Worm (Caenorhabditis elegans): ENCODE measurements around the gene srlf-29.

DNA sequence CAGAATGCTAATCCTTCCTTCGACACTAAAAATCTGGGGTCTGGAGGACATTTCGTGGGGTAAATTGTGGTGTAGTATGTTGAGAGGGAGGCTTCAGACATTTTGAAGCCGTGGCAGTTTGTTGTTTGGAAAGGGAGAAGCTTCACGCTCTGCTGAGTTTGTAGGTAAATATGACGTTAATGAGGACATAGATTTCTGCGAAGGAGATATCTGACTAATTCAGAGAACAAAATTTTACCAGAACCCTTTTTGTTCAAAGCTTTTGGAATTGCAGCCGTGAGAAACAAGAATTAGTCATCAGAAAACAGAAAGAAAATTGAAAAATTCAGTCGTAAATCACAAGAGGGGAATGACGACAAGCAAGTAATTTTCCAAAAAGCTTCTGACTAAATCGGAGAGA lies 25.6 kb upstream of the srlf-29 start, which contains the start of gene srh-72:
- no peak for TF ChIP-seq attf-6 (GFP tag; IDR thresholded peaks at IDR 0.05)
- no peak for TF ChIP-seq ets-4 (GFP tag; optimal IDR thresholded peaks at IDR 0.05)
- no peak for TF ChIP-seq snpc-4 (GFP tag; optimal IDR thresholded peaks at IDR 0.05)
- TF ChIP-seq snpc-4 (tag; optimal IDR thresholded peaks at IDR 0.05): no peak
